Worm (Caenorhabditis elegans): ENCODE data around the gene C56E6.2.

Gene C56E6.2

ce11 chrII:6524501-6524977, at the start of gene C56E6.2:
TSS of gene C56E6.2 (plus strand) at chrII:6524927.
- TF ChIP-seq blmp-1 (tag; optimal IDR thresholded peaks at IDR 0.05) (no peak), pha-4 (tag; optimal IDR thresholded peaks at IDR 0.05) (no peak), unc-120 (tag; optimal IDR thresholded peaks at IDR 0.05; ENCODE audit: poor library complexity, severe bottlenecking) (no peak), ces-1 (GFP tag; optimal IDR thresholded peaks at IDR 0.05) (no peak), ceh-43 (GFP tag; optimal IDR thresholded peaks at IDR 0.05) (no peak), lsy-2 (tag; optimal IDR thresholded peaks at IDR 0.05) (no peak), hlh-1 (tag; optimal IDR thresholded peaks at IDR 0.05) (no peak), elt-1 (tag; optimal IDR thresholded peaks at IDR 0.05; ENCODE audit: borderline replicate concordance, insufficient read depth) (peak; percentile 81)

DNA sequence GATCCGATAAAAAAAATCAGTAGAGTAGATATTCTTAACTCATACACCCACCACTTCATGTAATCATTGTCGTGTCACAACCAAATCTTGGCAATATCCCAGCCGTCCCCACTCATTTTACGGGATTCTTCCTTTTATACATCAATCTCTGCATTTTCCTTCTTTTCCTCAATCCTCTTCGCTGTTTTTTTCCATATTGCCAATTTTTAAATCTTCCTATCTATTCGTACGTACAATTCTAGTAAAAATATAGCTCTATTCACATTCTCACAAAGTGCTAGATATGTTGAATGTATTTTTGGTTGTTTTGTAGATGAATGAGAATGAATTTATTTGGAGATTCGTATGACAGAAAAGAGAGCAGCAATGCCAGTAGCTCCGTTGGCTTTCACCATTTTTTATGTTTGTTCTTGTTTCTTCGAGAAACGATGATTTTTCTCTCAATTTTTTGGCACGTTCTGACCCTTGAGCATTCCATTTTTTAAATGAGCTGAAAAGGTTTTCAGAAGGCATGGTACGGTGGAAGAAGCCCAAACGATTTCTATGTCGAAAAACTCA, 49.5 kb upstream of the C56E6.2 start, which contains the start of gene T28D9.16:
Gene T28D9.16 (plus strand): TSS at position 508 of the 558 bp plus-strand sequence.
- TF ChIP-seq nhr-28 (tag; optimal IDR thresholded peaks at IDR 0.05) (no peak), blmp-1 (tag; optimal IDR thresholded peaks at IDR 0.05) (no peak)

DNA sequence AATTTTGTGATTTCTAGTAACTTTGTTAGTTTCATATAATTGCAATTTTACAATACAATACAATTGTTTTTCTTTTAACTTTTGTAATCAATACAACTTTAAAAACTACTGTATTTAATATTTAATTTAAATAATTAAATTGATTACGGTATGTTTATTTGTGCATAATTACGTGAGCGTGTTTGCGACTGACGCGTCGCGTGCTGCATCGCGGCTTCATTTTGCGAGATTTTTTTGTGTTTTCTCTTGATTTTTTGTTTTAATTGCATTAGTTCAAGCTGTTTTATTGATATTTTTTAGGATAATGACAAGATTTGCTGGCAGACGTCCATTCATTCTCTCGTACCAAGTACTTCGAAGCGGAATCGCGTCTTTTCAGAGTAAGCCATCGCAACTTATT, 48.1 kb upstream of the C56E6.2 start, which contains the start of gene T28D9.4:
Gene T28D9.4 (plus strand): TSS at position 301 of the 400 bp plus-strand sequence.
- no peak for TF ChIP-seq ztf-11 (tag; optimal IDR thresholded peaks at IDR 0.05)
- TF ChIP-seq mls-2 (tag; optimal IDR thresholded peaks at IDR 0.05): no peak
- no peak for TF ChIP-seq hlh-1 (tag; optimal IDR thresholded peaks at IDR 0.05)
- TF ChIP-seq lsy-2 (tag; optimal IDR thresholded peaks at IDR 0.05): no peak
- TF ChIP-seq blmp-1 (tag; optimal IDR thresholded peaks at IDR 0.05): no peak
- TF ChIP-seq nhr-12 (tag; optimal IDR thresholded peaks at IDR 0.05): no peak
- no peak for TF ChIP-seq zip-8 (tag; optimal IDR thresholded peaks at IDR 0.05)
- TF ChIP-seq ceh-83 (GFP tag; optimal IDR thresholded peaks at IDR 0.05): no peak
- no peak for TF ChIP-seq bed-3 (GFP tag; optimal IDR thresholded peaks at IDR 0.05)
- TF ChIP-seq ceh-43 (GFP tag; optimal IDR thresholded peaks at IDR 0.05): no peak
- TF ChIP-seq tbx-8 (GFP tag; optimal IDR thresholded peaks at IDR 0.05): no peak
- no peak for TF ChIP-seq elt-1 (tag; optimal IDR thresholded peaks at IDR 0.05; ENCODE audit: borderline replicate concordance, insufficient read depth)
- TF ChIP-seq nhr-237 (tag; optimal IDR thresholded peaks at IDR 0.05): no peak
- no peak for TF ChIP-seq unc-62 (GFP tag; optimal IDR thresholded peaks at IDR 0.05)
- no peak for TF ChIP-seq mab-5 (tag; optimal IDR thresholded peaks at IDR 0.05)
- no peak for TF ChIP-seq cnd-1 (tag; optimal IDR thresholded peaks at IDR 0.05)
- no peak for TF ChIP-seq drap-1 (GFP tag; optimal IDR thresholded peaks at IDR 0.05)

DNA sequence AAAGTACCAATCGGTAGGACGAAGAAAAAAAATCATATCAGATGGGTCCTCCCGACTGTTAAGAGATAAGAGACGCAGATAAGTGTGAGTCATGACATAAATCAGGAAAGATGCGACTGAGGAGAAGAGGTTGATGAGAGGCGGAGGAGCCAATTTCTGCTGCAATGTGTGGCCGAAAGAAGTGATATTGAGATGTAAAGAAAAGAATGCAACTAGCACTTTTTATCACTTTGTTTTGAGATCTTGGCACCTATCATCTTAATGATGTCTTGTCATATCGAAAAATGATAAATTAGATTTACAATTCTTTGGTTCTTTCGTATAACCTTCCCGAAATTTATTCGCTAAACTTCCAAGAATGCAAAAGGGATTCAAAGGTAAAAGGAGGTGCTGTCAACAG, 42.6 kb upstream of the C56E6.2 start, which contains the start of gene del-10:
Gene del-10 (minus strand): TSS at position 24 of the 400 bp plus-strand sequence.
- TF ChIP-seq sptf-1 (tag; optimal IDR thresholded peaks at IDR 0.05) (no peak), unc-62 (GFP tag; optimal IDR thresholded peaks at IDR 0.05) (peak; percentile 73), unc-120 (tag; optimal IDR thresholded peaks at IDR 0.05; ENCODE audit: poor library complexity, severe bottlenecking) (peak; percentile 42)

ce11 chrII:6482762-6483161, 42.0 kb upstream of the C56E6.2 start:
- TF ChIP-seq pha-4 (tag; optimal IDR thresholded peaks at IDR 0.05) (no peak), unc-120 (tag; optimal IDR thresholded peaks at IDR 0.05; ENCODE audit: poor library complexity, severe bottlenecking) (no peak), ceh-39 (tag; optimal IDR thresholded peaks at IDR 0.05) (no peak), nhr-237 (tag; optimal IDR thresholded peaks at IDR 0.05) (no peak), unc-62 (GFP tag; optimal IDR thresholded peaks at IDR 0.05) (peak; percentile 75), ceh-83 (GFP tag; optimal IDR thresholded peaks at IDR 0.05) (no peak)

ce11 chrII:6484876-6485526, 39.7 kb upstream of the C56E6.2 start, which contains the start of the genes lido-16 and plpp-1.2:
TSS of gene lido-16 (minus strand) at chrII:6484976.
TSS of gene plpp-1.2 (plus strand) at chrII:6485476.
- TF ChIP-seq drap-1 (GFP tag; optimal IDR thresholded peaks at IDR 0.05): no peak

- peak; percentile 22 for TF ChIP-seq unc-120 (tag; optimal IDR thresholded peaks at IDR 0.05; ENCODE audit: poor library complexity, severe bottlenecking)
- peak; percentile 68 for TF ChIP-seq hlh-1 (tag; optimal IDR thresholded peaks at IDR 0.05)
- no peak for TF ChIP-seq nhr-12 (tag; optimal IDR thresholded peaks at IDR 0.05)
- TF ChIP-seq ham-2 (GFP tag; optimal IDR thresholded peaks at IDR 0.05): no peak
- no peak for TF ChIP-seq flh-1 (GFP tag; optimal IDR thresholded peaks at IDR 0.05)
- no peak for TF ChIP-seq pha-4 (tag; optimal IDR thresholded peaks at IDR 0.05)
- no peak for TF ChIP-seq ceh-83 (GFP tag; optimal IDR thresholded peaks at IDR 0.05)
- peak; percentile 25 for TF ChIP-seq unc-62 (GFP tag; optimal IDR thresholded peaks at IDR 0.05)
- TF ChIP-seq mab-5 (tag; optimal IDR thresholded peaks at IDR 0.05): peak; percentile 64
- no peak for TF ChIP-seq nhr-237 (tag; optimal IDR thresholded peaks at IDR 0.05)
- no peak for TF ChIP-seq mep-1 (tag; optimal IDR thresholded peaks at IDR 0.05)
These were observed 38.4 kb upstream of the C56E6.2 start for ce11 chrII:6486344-6486743.

All from whole organism, mixed stage, embryonic.